Worm (Caenorhabditis elegans) whole organism, late embryonic: ENCODE data around the gene nhr-122.

ENCODE experiments used
- C38D4.7 ChIP-seq: fragments of 200-800 bp; sonication (Bioruptor generic); optimal IDR thresholded peaks from 2 replicates; lab custom pipeline; 2018; ENCODE audit warnings: mild to moderate bottlenecking, missing genetic modification characterization, moderate library complexity, missing compliant biosample characterization
- ahr-1 ChIP-seq: sonication (generic microtip); optimal IDR thresholded peaks from 2 replicates; lab custom pipeline; 2016; ENCODE audit warnings: missing genetic modification characterization, missing compliant biosample characterization
- ama-1 ChIP-seq: fragments of 150-350 bp; optimal IDR thresholded peaks from 2 replicates; lab custom pipeline; 2014
- ceh-24 ChIP-seq: sonication (generic microtip); optimal IDR thresholded peaks from 2 replicates; lab custom pipeline; 2016; ENCODE audit warnings: mild to moderate bottlenecking, missing genetic modification characterization, missing compliant biosample characterization
- ceh-34 ChIP-seq: sonication (generic microtip); optimal IDR thresholded peaks from 2 replicates; lab custom pipeline; 2016; ENCODE audit warnings: mild to moderate bottlenecking, missing genetic modification characterization, missing compliant biosample characterization
- ceh-9 ChIP-seq: sonication (generic microtip); optimal IDR thresholded peaks from 2 replicates; lab custom pipeline; 2016; ENCODE audit warnings: mild to moderate bottlenecking, missing genetic modification characterization, inconsistent platforms, missing compliant biosample characterization
- fkh-10 ChIP-seq: fragments of 150-350 bp; optimal IDR thresholded peaks from 2 replicates; lab custom pipeline; 2014; ENCODE audit warnings: missing biosample characterization, missing genetic modification reagents, missing genetic modification characterization
- lin-11 ChIP-seq: fragments of 200-800 bp; sonication (Bioruptor generic); optimal IDR thresholded peaks from 2 replicates; lab custom pipeline; 2018; ENCODE audit warnings: mild to moderate bottlenecking, missing genetic modification characterization, missing compliant biosample characterization
- pag-3 ChIP-seq: sonication (generic microtip); optimal IDR thresholded peaks from 2 replicates; lab custom pipeline; 2016; ENCODE audit warnings: missing compliant biosample characterization, missing genetic modification characterization, borderline replicate concordance
- pha-4 ChIP-seq: fragments of 150-350 bp; optimal IDR thresholded peaks from 2 replicates; lab custom pipeline; 2018; ENCODE audit warnings: missing biosample characterization, missing genetic modification reagents, missing genetic modification characterization
- unc-55 ChIP-seq: sonication (generic microtip); optimal IDR thresholded peaks from 2 replicates; lab custom pipeline; 2017; ENCODE audit warnings: missing biosample characterization, missing genetic modification reagents, missing genetic modification characterization

DNA sequence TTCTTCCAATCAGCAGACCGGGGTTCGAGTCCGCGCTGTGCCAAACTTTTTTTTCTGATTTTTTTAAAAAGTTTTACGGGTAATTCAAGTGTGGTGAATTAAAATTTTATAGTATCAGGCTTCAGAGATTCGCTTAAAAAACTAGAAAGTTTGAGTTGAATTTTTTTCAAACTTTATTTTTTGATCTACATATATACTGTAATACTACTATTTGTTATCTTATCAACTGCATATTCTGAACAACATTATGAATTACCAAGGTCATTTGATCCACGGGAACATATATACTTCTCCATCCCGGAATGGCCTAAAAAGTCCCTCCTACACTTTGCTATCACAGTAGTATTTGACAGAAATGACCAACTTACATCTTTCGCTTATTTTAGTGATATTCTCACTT lies 19.8 kb downstream of the nhr-122 start, which contains the start of gene Y41D4B.6:
- TF ChIP-seq ceh-24 (tag; lab: Kevin White, UChicago) (no peak), unc-55 (GFP tag; lab: Kevin White, UChicago) (no peak), pag-3 (tag; lab: Kevin White, UChicago) (no peak), C38D4.7 (GFP tag; lab: Kevin White, UChicago) (no peak), ceh-34 (tag; lab: Kevin White, UChicago) (no peak), ama-1 (lab: Kevin White, UChicago) (no peak), ceh-9 (tag; lab: Kevin White, UChicago) (no peak), ahr-1 (tag; lab: Kevin White, UChicago) (no peak), lin-11 (tag; lab: Kevin White, UChicago) (no peak), pha-4 (tag; lab: Kevin White, UChicago) (no peak), fkh-10 (GFP tag; lab: Kevin White, UChicago) (no peak)
